Worm (Caenorhabditis elegans): Measurements from ENCODE around the gene nhr-94.

- no peak for TF ChIP-seq cebp-2 (GFP tag; IDR thresholded peaks at IDR 0.05)
- TF ChIP-seq madf-6 (GFP tag; IDR thresholded peaks at IDR 0.05), result no peak
- TF ChIP-seq ceh-100 (GFP tag; IDR thresholded peaks at IDR 0.05), result no peak
These were observed 10.2 kb downstream of the nhr-94 start, which contains the start of gene C12D5.3 for ce11 chrV:7675904-7676303.

Data from whole organism, young adult.